Worm (Caenorhabditis elegans): ENCODE data around the gene M110.3.

ce11 chrII:8225914-8226313, 9.5 kb upstream of the M110.3 start:
- TF ChIP-seq him-1 (tag; optimal IDR thresholded peaks at IDR 0.05) = no peak
- TF ChIP-seq dao-5 (tag; optimal IDR thresholded peaks at IDR 0.05) = no peak
- no peak for TF ChIP-seq W03F9.2 (tag; optimal IDR thresholded peaks at IDR 0.05)

Measured in whole organism, L4/young adult.